Fruit fly (Drosophila melanogaster): ENCODE measurements around the gene beat-Vb.

Gene beat-Vb

DNA sequence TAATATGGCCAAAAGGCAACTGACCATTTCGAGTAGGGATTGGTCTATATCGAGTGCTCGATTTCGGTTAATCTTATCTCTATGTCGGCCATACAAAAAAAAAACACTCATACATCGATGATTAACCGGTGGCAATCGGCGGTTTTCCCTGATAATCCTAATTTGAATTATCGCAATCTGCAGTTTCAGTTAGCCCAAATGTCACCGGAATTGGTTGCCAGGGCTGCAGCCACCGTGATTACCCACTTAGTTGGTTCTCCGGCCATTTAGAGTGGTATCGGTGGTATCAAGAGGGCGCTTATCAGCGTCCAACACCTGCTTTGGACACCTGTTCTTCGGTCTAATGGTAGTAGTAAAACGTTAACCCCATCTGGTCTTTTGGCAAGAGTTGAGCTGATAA, 56.2 kb downstream of the beat-Vb start (continued):
- TF ChIP-seq tx (GFP tag; optimal IDR thresholded peaks at IDR 0.05) (no peak), al (GFP tag; IDR thresholded peaks at IDR 0.05) (no peak), mld (GFP tag; IDR thresholded peaks at IDR 0.05; ENCODE audit: partially characterized antibody) (no peak), ewg (GFP tag; optimal IDR thresholded peaks at IDR 0.05) (no peak), HmgD (GFP tag; optimal IDR thresholded peaks at IDR 0.05) (no peak), sd (tag; optimal IDR thresholded peaks at IDR 0.05) (peak; percentile 61), CG1024 (GFP tag; IDR thresholded peaks at IDR 0.05) (no peak), amos (GFP tag; IDR thresholded peaks at IDR 0.05; ENCODE audit: partially characterized antibody) (no peak), CG8924 (tag; optimal IDR thresholded peaks at IDR 0.05) (no peak), CG11723 (GFP tag; optimal IDR thresholded peaks at IDR 0.05) (no peak), CG4730 (GFP tag; IDR thresholded peaks at IDR 0.05) (no peak), Eip74EF (GFP tag; optimal IDR thresholded peaks at IDR 0.05) (no peak), ro (GFP tag; IDR thresholded peaks at IDR 0.05) (no peak), Atf3 (GFP tag; optimal IDR thresholded peaks at IDR 0.05) (no peak), CG32767 (GFP tag; IDR thresholded peaks at IDR 0.05) (no peak), luna (GFP tag; optimal IDR thresholded peaks at IDR 0.05) (no peak), nau (GFP tag; optimal IDR thresholded peaks at IDR 0.05) (no peak), CG7987 (GFP tag; optimal IDR thresholded peaks at IDR 0.05) (no peak), CG10543 (GFP tag; optimal IDR thresholded peaks at IDR 0.05) (peak; percentile 10), hth (optimal IDR thresholded peaks at IDR 0.05) (no peak), Hey (tag; optimal IDR thresholded peaks at IDR 0.05) (peak; percentile 92), pzg (GFP tag; optimal IDR thresholded peaks at IDR 0.05) (no peak), usp (GFP tag; optimal IDR thresholded peaks at IDR 0.05) (no peak), mirr (GFP tag; optimal IDR thresholded peaks at IDR 0.05) (peak; percentile 63), Dip3 (GFP tag; optimal IDR thresholded peaks at IDR 0.05) (no peak), CG8765 (GFP tag; IDR thresholded peaks at IDR 0.05) (no peak), MESR4 (GFP tag; optimal IDR thresholded peaks at IDR 0.05) (no peak), Gug (GFP tag; IDR thresholded peaks at IDR 0.05) (no peak), CG15514 (GFP tag; optimal IDR thresholded peaks at IDR 0.05) (no peak), CG14667 (GFP tag; IDR thresholded peaks at IDR 0.05) (no peak), CG9876 (GFP tag; optimal IDR thresholded peaks at IDR 0.05) (no peak), Camta (GFP tag; optimal IDR thresholded peaks at IDR 0.05) (no peak), psq (GFP tag; optimal IDR thresholded peaks at IDR 0.05) (no peak), CG34376 (GFP tag; optimal IDR thresholded peaks at IDR 0.05) (peak; percentile 78), Hand (GFP tag; optimal IDR thresholded peaks at IDR 0.05) (no peak), pb (GFP tag; optimal IDR thresholded peaks at IDR 0.05) (no peak), grn (GFP tag; optimal IDR thresholded peaks at IDR 0.05) (peak; percentile 81), CG18599 (GFP tag; optimal IDR thresholded peaks at IDR 0.05) (peak; percentile 8), unc-4 (GFP tag; IDR thresholded peaks at IDR 0.05; ENCODE audit: partially characterized antibody) (no peak), Lim3 (GFP tag; IDR thresholded peaks at IDR 0.05) (no peak), CG1602 (GFP tag; optimal IDR thresholded peaks at IDR 0.05) (no peak), CG8281 (tag; optimal IDR thresholded peaks at IDR 0.05) (no peak), CG5180 (GFP tag; optimal IDR thresholded peaks at IDR 0.05) (no peak), NC2β (GFP tag; optimal IDR thresholded peaks at IDR 0.05) (no peak), E2f2 (GFP tag; IDR thresholded peaks at IDR 0.05) (no peak), ase (GFP tag; IDR thresholded peaks at IDR 0.05) (no peak), Sin3A (optimal IDR thresholded peaks at IDR 0.05) (no peak), Ssrp (tag; optimal IDR thresholded peaks at IDR 0.05) (no peak), CG12155 (GFP tag; optimal IDR thresholded peaks at IDR 0.05) (no peak), CG13123 (GFP tag; optimal IDR thresholded peaks at IDR 0.05) (no peak), Six4 (GFP tag; optimal IDR thresholded peaks at IDR 0.05) (no peak), Max (GFP tag; optimal IDR thresholded peaks at IDR 0.05) (no peak)

Data from whole organism, embryonic.